Worm (Caenorhabditis elegans): ENCODE data around the gene C32A9.1.

The C32A9.1 gene

ce11 chrX:10240939-10241338 lies 19.0 kb downstream of the C32A9.1 start, which contains the start of gene str-74:
Gene str-74 (minus strand): TSS chrX:10241039.
- no peak for TF ChIP-seq R02D3.7 (tag; optimal IDR thresholded peaks at IDR 0.05)
- TF ChIP-seq nhr-25 (tag; optimal IDR thresholded peaks at IDR 0.05): no peak
- no peak for TF ChIP-seq eor-1 (tag; optimal IDR thresholded peaks at IDR 0.05)
- TF ChIP-seq daf-12 (tag; optimal IDR thresholded peaks at IDR 0.05): no peak
- no peak for TF ChIP-seq lin-39 (tag; optimal IDR thresholded peaks at IDR 0.05)
- no peak for TF ChIP-seq elt-2 (tag; optimal IDR thresholded peaks at IDR 0.05)
- no peak for TF ChIP-seq unc-39 (tag; optimal IDR thresholded peaks at IDR 0.05)
- TF ChIP-seq pqm-1 (tag; optimal IDR thresholded peaks at IDR 0.05): no peak
- no peak for TF ChIP-seq nfya-1 (tag; optimal IDR thresholded peaks at IDR 0.05; ENCODE audit: insufficient read depth)
- TF ChIP-seq sea-2 (GFP tag; optimal IDR thresholded peaks at IDR 0.05): no peak
- TF ChIP-seq mml-1 (tag; optimal IDR thresholded peaks at IDR 0.05): no peak
- no peak for TF ChIP-seq mdl-1 (tag; optimal IDR thresholded peaks at IDR 0.05)
- TF ChIP-seq fkh-2 (tag; optimal IDR thresholded peaks at IDR 0.05): no peak
- TF ChIP-seq ZK546.5 (tag; optimal IDR thresholded peaks at IDR 0.05): no peak
- TF ChIP-seq nhr-28 (tag; optimal IDR thresholded peaks at IDR 0.05): no peak

DNA sequence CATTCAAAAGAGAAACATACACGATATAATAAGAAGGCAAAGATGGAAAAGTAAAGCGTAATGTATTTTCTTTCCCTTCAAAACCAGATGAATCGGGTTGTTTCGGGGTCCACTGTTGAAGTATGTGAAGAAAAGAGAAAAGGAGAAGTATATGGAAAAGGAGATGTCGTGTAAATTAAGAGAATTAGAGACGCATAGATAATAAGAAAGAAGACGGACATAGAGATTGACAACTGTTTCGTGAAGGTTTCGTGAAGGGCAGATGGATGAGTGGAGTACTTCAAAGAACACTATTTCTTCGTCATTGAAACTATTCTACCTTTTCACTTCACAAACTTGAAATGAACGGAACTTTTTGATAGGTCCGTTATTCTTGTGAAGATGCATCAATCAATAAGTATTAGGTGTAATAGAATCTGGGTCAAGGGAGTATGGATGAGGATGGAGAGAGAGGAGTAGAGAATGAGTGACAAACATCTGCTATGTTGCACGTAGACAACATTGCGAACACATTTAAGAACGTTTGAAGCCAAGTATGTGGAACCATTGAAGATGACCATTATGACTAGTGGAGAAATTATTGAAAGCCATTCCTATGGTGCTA lies 21.7 kb downstream of the C32A9.1 start:
- no peak for TF ChIP-seq fkh-10 (GFP tag; optimal IDR thresholded peaks at IDR 0.05)
- TF ChIP-seq ceh-82 (tag; optimal IDR thresholded peaks at IDR 0.05): no peak
- peak; percentile 73 for TF ChIP-seq nhr-23 (tag; optimal IDR thresholded peaks at IDR 0.05)
- TF ChIP-seq ceh-16 (tag; optimal IDR thresholded peaks at IDR 0.05): no peak
- TF ChIP-seq unc-62 (GFP tag; optimal IDR thresholded peaks at IDR 0.05): peak; percentile 62
- TF ChIP-seq ceh-28 (tag; optimal IDR thresholded peaks at IDR 0.05): peak; percentile 39
- TF ChIP-seq nfya-1 (tag; optimal IDR thresholded peaks at IDR 0.05; ENCODE audit: insufficient read depth): peak; percentile 36
- no peak for TF ChIP-seq eor-1 (tag; optimal IDR thresholded peaks at IDR 0.05)
- no peak for TF ChIP-seq hmg-11 (tag; optimal IDR thresholded peaks at IDR 0.05)
- no peak for TF ChIP-seq daf-12 (tag; optimal IDR thresholded peaks at IDR 0.05)
- peak; percentile 85 for TF ChIP-seq nhr-25 (tag; optimal IDR thresholded peaks at IDR 0.05)
- no peak for TF ChIP-seq R02D3.7 (tag; optimal IDR thresholded peaks at IDR 0.05)

ce11 chrX:10236844-10237243 lies 23.1 kb downstream of the C32A9.1 start, which contains the start of gene zipt-13:
Gene zipt-13 (minus strand): TSS chrX:10236944.
- TF ChIP-seq lin-15B (tag; optimal IDR thresholded peaks at IDR 0.05) (no peak), ZK546.5 (tag; optimal IDR thresholded peaks at IDR 0.05) (no peak), nhr-43 (tag; optimal IDR thresholded peaks at IDR 0.05; ENCODE audit: poor library complexity, severe bottlenecking) (no peak), nhr-25 (tag; optimal IDR thresholded peaks at IDR 0.05) (peak; percentile 74), nfya-1 (tag; optimal IDR thresholded peaks at IDR 0.05; ENCODE audit: insufficient read depth) (peak; percentile 17), egl-27 (tag; optimal IDR thresholded peaks at IDR 0.05) (no peak)

DNA sequence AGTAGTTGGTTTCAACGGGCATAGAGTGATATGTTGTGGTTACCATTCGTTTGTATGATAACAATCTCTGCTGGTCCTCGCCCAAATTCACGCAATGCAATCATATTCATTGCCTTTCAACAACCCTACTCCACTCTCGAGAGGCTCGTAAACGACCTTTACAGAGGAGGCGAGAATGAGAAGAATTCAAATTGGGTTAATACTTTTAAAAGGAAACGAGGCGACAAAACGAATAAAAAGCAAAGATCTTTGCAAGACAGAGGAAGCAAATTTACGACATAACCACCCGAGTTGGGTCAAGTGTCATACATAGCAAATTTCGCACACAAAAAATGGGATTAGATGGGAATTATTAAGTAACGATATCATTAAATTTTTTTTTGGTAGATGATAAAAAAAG lies 27.5 kb downstream of the C32A9.1 start:
- no peak for TF ChIP-seq ceh-16 (tag; optimal IDR thresholded peaks at IDR 0.05)
- TF ChIP-seq nhr-23 (tag; optimal IDR thresholded peaks at IDR 0.05): peak; percentile 2
- TF ChIP-seq aly-2 (tag; optimal IDR thresholded peaks at IDR 0.05): no peak

DNA sequence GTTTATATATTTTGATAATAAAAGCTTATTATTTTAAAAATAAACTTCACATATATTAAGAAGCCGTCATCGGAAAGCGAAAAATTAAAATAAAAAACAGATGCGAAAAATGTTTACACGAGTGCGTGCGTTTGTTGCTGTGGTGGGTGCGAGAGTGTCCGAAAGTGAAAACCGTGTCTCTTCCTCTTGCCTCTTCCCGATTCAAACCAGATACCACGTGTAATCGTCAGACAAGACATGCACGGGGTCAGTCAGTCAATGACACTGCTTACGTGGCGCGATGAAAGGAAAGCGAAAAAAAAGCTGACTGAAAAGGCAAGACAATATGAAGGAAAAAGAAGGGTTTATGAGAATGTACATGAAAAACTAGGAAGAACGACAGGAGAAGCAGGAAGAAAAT lies 29.1 kb downstream of the C32A9.1 start:
- peak; percentile 78 for TF ChIP-seq nhr-25 (tag; optimal IDR thresholded peaks at IDR 0.05)
- no peak for TF ChIP-seq elt-3 (tag; optimal IDR thresholded peaks at IDR 0.05)
- no peak for TF ChIP-seq sea-2 (GFP tag; optimal IDR thresholded peaks at IDR 0.05)
- TF ChIP-seq nhr-23 (tag; optimal IDR thresholded peaks at IDR 0.05): peak; percentile 76

- TF ChIP-seq lin-15B (tag; optimal IDR thresholded peaks at IDR 0.05) (no peak), elt-2 (tag; optimal IDR thresholded peaks at IDR 0.05) (peak; percentile 37), aly-2 (tag; optimal IDR thresholded peaks at IDR 0.05) (no peak), nhr-237 (tag; optimal IDR thresholded peaks at IDR 0.05) (no peak), fkh-10 (GFP tag; optimal IDR thresholded peaks at IDR 0.05) (no peak), nhr-67 (tag; optimal IDR thresholded peaks at IDR 0.05) (no peak), ceh-82 (tag; optimal IDR thresholded peaks at IDR 0.05) (no peak), nhr-43 (tag; optimal IDR thresholded peaks at IDR 0.05; ENCODE audit: poor library complexity, severe bottlenecking) (peak; percentile 21), lsy-12 (tag; optimal IDR thresholded peaks at IDR 0.05) (no peak), pha-4 (tag; optimal IDR thresholded peaks at IDR 0.05) (peak; percentile 72)
Observed at ce11 chrX:10228094-10228746, 31.7 kb downstream of the C32A9.1 start, which contains the start of gene C14H10.3. Gene C14H10.3 (minus strand): TSS chrX:10228137.

Data from whole organism, L3 larva.